Worm (Caenorhabditis elegans): ENCODE results near the gene sre-47.
"Not testable (repeated sequence)": the region's sequence is repeated elsewhere in the genome, so short reads cannot be mapped to it uniquely, and the experiment has no call there.

The sre-47 gene

DNA sequence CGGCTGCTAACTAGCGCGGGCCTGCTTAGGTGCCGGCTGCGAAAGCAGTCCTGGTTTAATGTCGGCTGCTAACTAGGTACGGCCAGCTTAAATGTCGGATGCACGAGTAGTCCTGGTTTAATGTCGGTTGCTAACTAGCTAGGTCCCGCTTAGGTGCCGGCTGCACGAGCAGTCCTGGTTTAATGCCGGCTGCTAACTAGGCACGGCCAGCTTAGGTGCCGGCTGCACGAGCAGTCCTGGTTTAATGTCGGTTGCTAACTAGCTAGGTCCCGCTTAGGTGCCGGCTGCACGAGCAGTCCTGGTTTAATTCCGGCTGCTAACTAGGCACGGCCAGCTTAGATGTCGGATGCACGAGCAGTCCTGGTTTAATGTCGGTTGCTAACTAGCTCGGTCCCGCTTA, 16.4 kb downstream of the sre-47 start:
- TF ChIP-seq snpc-4 (GFP tag; optimal IDR thresholded peaks at IDR 0.05) = not testable (repeated sequence)
- TF ChIP-seq snpc-4 (tag; optimal IDR thresholded peaks at IDR 0.05) (peak in 1 of 4 experiments; percentile 47), zfh-2 (GFP tag; conservative IDR thresholded peaks at IDR 0.05) (peak; percentile 51; the same call in 1 of the 2 replicates), egrh-3 (GFP tag; IDR thresholded peaks at IDR 0.05) (peak; percentile 36; the same call in 1 of the 2 replicates), lag-1 (GFP tag; IDR thresholded peaks at IDR 0.05) (0 out of 2 replicates have a peak, but pooled peaks have one; percentile 40)

DNA sequence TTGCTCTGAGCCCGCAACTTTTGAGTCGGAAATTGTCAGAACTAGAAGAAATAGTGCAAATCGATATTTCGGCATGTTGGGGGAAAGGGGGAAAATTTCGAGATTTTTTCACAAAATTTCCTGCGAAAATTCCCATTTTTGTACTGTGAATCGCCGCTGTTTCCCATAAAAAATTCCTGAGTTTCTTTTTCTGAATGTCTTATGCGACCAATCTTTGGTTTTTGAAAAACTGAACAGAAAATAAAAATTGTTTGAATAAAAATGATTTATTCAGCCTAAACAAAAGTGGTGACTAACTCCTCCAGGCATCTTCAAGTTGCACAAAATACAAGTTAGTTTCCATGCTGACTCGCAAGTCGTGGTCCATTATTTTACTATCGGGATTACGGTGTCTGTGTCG, 18.2 kb downstream of the sre-47 start, which contains the start of gene W07G1.7:
TSS of gene W07G1.7 (minus strand) at position 101 of the 400 bp plus-strand sequence.
- TF ChIP-seq let-526 (GFP tag; IDR thresholded peaks at IDR 0.05) = no peak
- TF ChIP-seq ceh-40 (GFP tag; IDR thresholded peaks at IDR 0.05) = no peak
- no peak for TF ChIP-seq rpc-1 (optimal IDR thresholded peaks at IDR 0.05)
- TF ChIP-seq rpc-1 (tag; optimal IDR thresholded peaks at IDR 0.05) = no peak
- no peak for TF ChIP-seq him-1 (tag; optimal IDR thresholded peaks at IDR 0.05)
- TF ChIP-seq F22D6.2 (tag; optimal IDR thresholded peaks at IDR 0.05) = no peak
- TF ChIP-seq mxl-1 (tag; optimal IDR thresholded peaks at IDR 0.05) = no peak
- no peak for TF ChIP-seq unc-130 (GFP tag; optimal IDR thresholded peaks at IDR 0.05)
- TF ChIP-seq hmg-20 (GFP tag; IDR thresholded peaks at IDR 0.05) = no peak

DNA sequence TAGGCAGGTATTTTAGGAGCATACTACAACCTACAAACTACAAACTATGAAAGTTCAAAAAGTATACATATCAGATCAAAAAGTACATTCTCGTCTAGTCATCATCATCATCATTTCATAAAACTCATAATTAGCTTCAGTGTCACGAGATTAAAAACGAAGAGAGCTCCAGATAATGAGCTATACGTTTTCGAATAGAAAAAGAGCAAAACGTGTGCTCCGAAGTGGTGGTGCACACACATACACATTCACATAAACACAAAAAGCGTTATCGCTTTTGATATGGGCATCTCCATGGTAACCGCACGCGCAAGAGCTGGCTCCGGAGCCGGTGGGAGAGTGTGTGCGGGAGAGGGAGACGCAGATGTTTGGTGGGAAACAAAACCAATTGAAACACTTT, 20.1 kb downstream of the sre-47 start:
- TF ChIP-seq ccch-3 (GFP tag; optimal IDR thresholded peaks at IDR 0.05) (no peak), lin-35 (GFP tag; optimal IDR thresholded peaks at IDR 0.05) (no peak), fkh-3 (tag; optimal IDR thresholded peaks at IDR 0.05) (no peak), hrde-1 (tag; optimal IDR thresholded peaks at IDR 0.05; ENCODE audit: borderline replicate concordance) (no peak), ekl-4 (GFP tag; IDR thresholded peaks at IDR 0.05) (no peak), ceh-79 (tag; optimal IDR thresholded peaks at IDR 0.05) (no peak), nhr-27 (tag; optimal IDR thresholded peaks at IDR 0.05) (no peak), ceh-40 (GFP tag; IDR thresholded peaks at IDR 0.05) (no peak), atf-7 (tag; optimal IDR thresholded peaks at IDR 0.05) (no peak), die-1 (tag; optimal IDR thresholded peaks at IDR 0.05) (no peak), lsy-27 (tag; optimal IDR thresholded peaks at IDR 0.05; ENCODE audit: borderline replicate concordance, insufficient read depth) (no peak), Y53F4B.3 (GFP tag; IDR thresholded peaks at IDR 0.05) (no peak), ztf-26 (tag; optimal IDR thresholded peaks at IDR 0.05) (no peak), him-1 (tag; optimal IDR thresholded peaks at IDR 0.05) (no peak), C17E4.6 (GFP tag; IDR thresholded peaks at IDR 0.05) (no peak), aptf-3 (GFP tag; IDR thresholded peaks at IDR 0.05) (no peak), B0261.1 (tag; optimal IDR thresholded peaks at IDR 0.05) (no peak)

- no peak for TF ChIP-seq let-607 (tag; optimal IDR thresholded peaks at IDR 0.05)
- TF ChIP-seq Y56A3A.18 (GFP tag; IDR thresholded peaks at IDR 0.05) = no peak
- no peak for TF ChIP-seq ceh-100 (GFP tag; IDR thresholded peaks at IDR 0.05)
- no peak for TF ChIP-seq nfya-2 (GFP tag; IDR thresholded peaks at IDR 0.05)
- no peak for TF ChIP-seq ceh-58 (GFP tag; IDR thresholded peaks at IDR 0.05)
- no peak for TF ChIP-seq F57A8.1 (GFP tag; optimal IDR thresholded peaks at IDR 0.05)
- TF ChIP-seq B0019.2 (GFP tag; conservative IDR thresholded peaks at IDR 0.05) = no peak
Measured at ce11 chrII:13962319-13962718, 22.1 kb downstream of the sre-47 start, which contains the start of gene rpi-1. Gene rpi-1 (minus strand): TSS chrII:13962419.
